In the genomic region with DNA sequence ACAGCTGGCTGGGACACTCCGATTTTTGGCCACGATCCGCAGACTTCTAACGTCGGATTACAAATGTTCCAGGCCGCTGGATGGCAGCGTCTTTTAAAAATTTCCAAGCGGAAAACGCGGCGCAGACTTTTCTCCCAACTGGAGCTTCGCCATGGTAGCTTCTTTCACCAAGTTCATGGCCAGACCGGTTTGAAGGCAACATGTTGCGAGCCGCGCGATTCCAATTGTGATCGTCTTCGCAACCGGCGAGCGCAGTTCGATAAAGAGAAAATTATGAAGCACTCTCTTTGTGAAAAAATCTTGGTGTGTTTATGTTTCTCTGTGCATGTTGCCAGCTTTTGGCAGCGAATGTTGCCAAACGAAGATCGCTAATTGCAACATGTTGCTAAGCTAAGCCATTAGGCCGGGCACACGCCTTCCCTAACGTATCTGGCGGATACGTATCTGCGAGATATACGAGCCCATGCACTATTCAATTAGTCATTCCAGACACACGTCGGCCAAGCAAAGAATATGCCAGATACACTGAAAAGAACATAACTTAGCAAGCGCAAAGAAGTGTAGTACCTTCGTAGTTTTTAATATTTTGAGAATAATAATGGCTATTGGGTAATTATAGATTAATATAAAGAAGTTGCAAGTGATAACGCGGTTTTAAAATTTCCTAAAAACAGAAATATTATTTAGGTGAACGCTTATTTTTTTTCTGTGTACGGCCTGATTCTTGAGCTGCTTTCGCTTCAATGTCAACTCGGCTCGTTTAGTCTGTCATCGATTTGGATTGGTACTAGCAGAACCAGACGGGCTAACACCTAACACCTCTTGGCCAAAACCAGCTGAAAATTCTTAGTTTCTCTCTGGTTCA, we compare ENCODE assay signal across 1 fruit fly cellular context.
TF ChIP-seq lines count a peak whose summit lies in the region.

Gene dsx-c73A, minus strand, starts transcription at position 72 of the 865 bp plus-strand sequence.

TF ChIP-seq in whole organism, embryonic, 481 proteins besides CTCF, POLR2A, EP300 and RAD21 (continued from another document and continues in another):
- TF ChIP-seq caup (GFP tag; optimal IDR thresholded peaks at IDR 0.05; lab: Kevin White, UChicago; ENCODE audit: severe bottlenecking) = no peak
- peak; percentile 89 for TF ChIP-seq Ets65A (GFP tag; lab: Kevin White, UChicago)
- 0 out of 2 replicates have a peak, but pooled peaks have one; percentile 22 for TF ChIP-seq CG17328 (GFP tag; IDR thresholded peaks at IDR 0.05; lab: Robert Waterston, UW)
- no peak for TF ChIP-seq CG31224 (GFP tag; IDR thresholded peaks at IDR 0.05; lab: Robert Waterston, UW)
- TF ChIP-seq Atf6 (GFP tag; IDR thresholded peaks at IDR 0.05; lab: Robert Waterston, UW) = no peak
- peak; percentile 60 for TF ChIP-seq Oli (tag; optimal IDR thresholded peaks at IDR 0.05; lab: Kevin White, UChicago)
- TF ChIP-seq wor (GFP tag; IDR thresholded peaks at IDR 0.05; lab: Robert Waterston, UW) = no peak
- no peak for TF ChIP-seq Tbp (GFP tag; optimal IDR thresholded peaks at IDR 0.05; lab: Kevin White, UChicago)
- TF ChIP-seq unpg (GFP tag; optimal IDR thresholded peaks at IDR 0.05; lab: Kevin White, UChicago) = peak; percentile 42
- TF ChIP-seq CG18619 (GFP tag; optimal IDR thresholded peaks at IDR 0.05; lab: Kevin White, UChicago) = peak; percentile 1
- TF ChIP-seq Rfx (GFP tag; IDR thresholded peaks at IDR 0.05; lab: Robert Waterston, UW) = no peak
- TF ChIP-seq cad (GFP tag; optimal IDR thresholded peaks at IDR 0.05; lab: Kevin White, UChicago) = no peak
- TF ChIP-seq CG17829 (tag; optimal IDR thresholded peaks at IDR 0.05; lab: Kevin White, UChicago) = peak; percentile 28
- peak; percentile 69 for TF ChIP-seq zen (tag; optimal IDR thresholded peaks at IDR 0.05; lab: Kevin White, UChicago)
- TF ChIP-seq chinmo (GFP tag; IDR thresholded peaks at IDR 0.05; lab: Robert Waterston, UW; ENCODE audit: partially characterized antibody) = peak; percentile 43; the same call in 1 of the 4 replicates
- TF ChIP-seq CG6654 (GFP tag; optimal IDR thresholded peaks at IDR 0.05; lab: Kevin White, UChicago) = peak; percentile 5
- TF ChIP-seq CG4282 (GFP tag; optimal IDR thresholded peaks at IDR 0.05; lab: Kevin White, UChicago) = no peak
- TF ChIP-seq CG15601 (tag; optimal IDR thresholded peaks at IDR 0.05; lab: Kevin White, UChicago) = peak; percentile 52
- TF ChIP-seq CG4360 (GFP tag; IDR thresholded peaks at IDR 0.05; lab: Robert Waterston, UW) = peak; percentile 29; the same call in 1 of the 2 replicates
- peak; percentile 16; the same call in 1 of the 2 replicates for TF ChIP-seq slbo (GFP tag; IDR thresholded peaks at IDR 0.05; lab: Robert Waterston, UW)
- no peak for TF ChIP-seq CG13296 (GFP tag; optimal IDR thresholded peaks at IDR 0.05; lab: Kevin White, UChicago)
- peak; percentile 6 for TF ChIP-seq CG17802 (tag; optimal IDR thresholded peaks at IDR 0.05; lab: Kevin White, UChicago)
- no peak for TF ChIP-seq CG12299 (tag; optimal IDR thresholded peaks at IDR 0.05; lab: Kevin White, UChicago)
- 0 out of 2 replicates have a peak, but pooled peaks have one; percentile 14 for TF ChIP-seq CG11696 (GFP tag; IDR thresholded peaks at IDR 0.05; lab: Robert Waterston, UW)
- TF ChIP-seq CG7357 (GFP tag; IDR thresholded peaks at IDR 0.05; lab: Robert Waterston, UW) = no peak
- no peak for TF ChIP-seq CG4328 (GFP tag; optimal IDR thresholded peaks at IDR 0.05; lab: Kevin White, UChicago)
- no peak for TF ChIP-seq CG12744 (GFP tag; optimal IDR thresholded peaks at IDR 0.05; lab: Kevin White, UChicago)
- peak; percentile 57; the same call in 2 of the 3 replicates for TF ChIP-seq zfh1 (GFP tag; IDR thresholded peaks at IDR 0.05; lab: Robert Waterston, UW)
- no peak for TF ChIP-seq Antp (GFP tag; optimal IDR thresholded peaks at IDR 0.05; lab: Kevin White, UChicago)
- TF ChIP-seq CG8290 (GFP tag; optimal IDR thresholded peaks at IDR 0.05; lab: Kevin White, UChicago) = no peak
- TF ChIP-seq CG8290 (tag; optimal IDR thresholded peaks at IDR 0.05; lab: Kevin White, UChicago) = no peak
- peak; percentile 23; the same call in 1 of the 2 replicates for TF ChIP-seq CG32772 (GFP tag; IDR thresholded peaks at IDR 0.05; lab: Robert Waterston, UW)
- TF ChIP-seq z (GFP tag; IDR thresholded peaks at IDR 0.05; lab: Robert Waterston, UW) = no peak
- no peak for TF ChIP-seq h (optimal IDR thresholded peaks at IDR 0.05; lab: Kevin White, UChicago)
- no peak for TF ChIP-seq ERR (GFP tag; optimal IDR thresholded peaks at IDR 0.05; lab: Kevin White, UChicago)
- TF ChIP-seq HLH4C (GFP tag; IDR thresholded peaks at IDR 0.05; lab: Robert Waterston, UW; ENCODE audit: partially characterized antibody) = no peak
- peak; percentile 39 for TF ChIP-seq tio (GFP tag; optimal IDR thresholded peaks at IDR 0.05; lab: Kevin White, UChicago)
- TF ChIP-seq Gsc (GFP tag; IDR thresholded peaks at IDR 0.05; lab: Robert Waterston, UW) = no peak
- TF ChIP-seq Hmx (GFP tag; optimal IDR thresholded peaks at IDR 0.05; lab: Kevin White, UChicago) = no peak
- TF ChIP-seq vvl (GFP tag; IDR thresholded peaks at IDR 0.05; lab: Robert Waterston, UW) = peak; percentile 65
- TF ChIP-seq Usf (GFP tag; optimal IDR thresholded peaks at IDR 0.05; lab: Kevin White, UChicago) = no peak
- TF ChIP-seq MBD-R2 (GFP tag; IDR thresholded peaks at IDR 0.05; lab: Robert Waterston, UW) = no peak
- no peak for TF ChIP-seq Meics (GFP tag; optimal IDR thresholded peaks at IDR 0.05; lab: Kevin White, UChicago)
- no peak for TF ChIP-seq Hand (GFP tag; optimal IDR thresholded peaks at IDR 0.05; lab: Kevin White, UChicago)
- TF ChIP-seq CG10366 (GFP tag; IDR thresholded peaks at IDR 0.05; lab: Robert Waterston, UW) = peak; percentile 34; the same call in 1 of the 2 replicates
- peak; percentile 56; the same call in 1 of the 3 replicates for TF ChIP-seq zen2 (GFP tag; IDR thresholded peaks at IDR 0.05; lab: Robert Waterston, UW; ENCODE audit: partially characterized antibody)
- peak in 1 of 2 experiments; percentile 24 for TF ChIP-seq Hr51 (GFP tag; optimal IDR thresholded peaks at IDR 0.05; lab: Kevin White, UChicago)
- no peak for TF ChIP-seq CG9215 (GFP tag; IDR thresholded peaks at IDR 0.05; lab: Robert Waterston, UW)
- peak; percentile 56 for TF ChIP-seq gem (tag; optimal IDR thresholded peaks at IDR 0.05; lab: Kevin White, UChicago)
- no peak for TF ChIP-seq trh (GFP tag; optimal IDR thresholded peaks at IDR 0.05; lab: Kevin White, UChicago)
- no peak for TF ChIP-seq chm (GFP tag; IDR thresholded peaks at IDR 0.05; lab: Robert Waterston, UW)
- peak; percentile 23 for TF ChIP-seq CG2202 (tag; optimal IDR thresholded peaks at IDR 0.05; lab: Kevin White, UChicago)
- peak; percentile 36 for TF ChIP-seq az2 (GFP tag; optimal IDR thresholded peaks at IDR 0.05; lab: Kevin White, UChicago)
- TF ChIP-seq aop (GFP tag; IDR thresholded peaks at IDR 0.05; lab: Robert Waterston, UW) = no peak
- no peak for TF ChIP-seq seq (GFP tag; IDR thresholded peaks at IDR 0.05; lab: Robert Waterston, UW)
- TF ChIP-seq CG10209 (GFP tag; optimal IDR thresholded peaks at IDR 0.05; lab: Kevin White, UChicago) = peak; percentile 18
- TF ChIP-seq dmrt99B (tag; optimal IDR thresholded peaks at IDR 0.05; lab: Kevin White, UChicago) = peak; percentile 22
- TF ChIP-seq Sox100B (GFP tag; optimal IDR thresholded peaks at IDR 0.05; lab: Kevin White, UChicago) = peak; percentile 27
- TF ChIP-seq CG7839 (tag; optimal IDR thresholded peaks at IDR 0.05; lab: Kevin White, UChicago) = peak; percentile 45
- TF ChIP-seq E2f1 (GFP tag; IDR thresholded peaks at IDR 0.05; lab: Robert Waterston, UW) = 0 out of 2 replicates have a peak, but pooled peaks have one; percentile 11
- TF ChIP-seq fd96Cb (tag; optimal IDR thresholded peaks at IDR 0.05; lab: Kevin White, UChicago) = peak; percentile 53
- TF ChIP-seq ara (GFP tag; IDR thresholded peaks at IDR 0.05; lab: Robert Waterston, UW) = peak; percentile 62; the same call in 1 of the 2 replicates
- TF ChIP-seq unc-4 (GFP tag; IDR thresholded peaks at IDR 0.05; lab: Robert Waterston, UW; ENCODE audit: partially characterized antibody) = no peak
- peak; percentile 35 for TF ChIP-seq CG13624 (GFP tag; optimal IDR thresholded peaks at IDR 0.05; lab: Kevin White, UChicago)
- TF ChIP-seq CG11504 (tag; optimal IDR thresholded peaks at IDR 0.05; lab: Kevin White, UChicago) = peak; percentile 99
- no peak for TF ChIP-seq bab2 (GFP tag; optimal IDR thresholded peaks at IDR 0.05; lab: Kevin White, UChicago)
- TF ChIP-seq CG12155 (GFP tag; optimal IDR thresholded peaks at IDR 0.05; lab: Kevin White, UChicago) = peak; percentile 3
- TF ChIP-seq CG7372 (GFP tag; IDR thresholded peaks at IDR 0.05; lab: Robert Waterston, UW) = no peak
- TF ChIP-seq ssp (GFP tag; IDR thresholded peaks at IDR 0.05; lab: Robert Waterston, UW) = peak; percentile 36; the same call in 1 of the 2 replicates
- TF ChIP-seq ems (GFP tag; optimal IDR thresholded peaks at IDR 0.05; lab: Kevin White, UChicago) = no peak
- TF ChIP-seq HmgD (GFP tag; optimal IDR thresholded peaks at IDR 0.05; lab: Kevin White, UChicago) = no peak
- TF ChIP-seq Six4 (GFP tag; optimal IDR thresholded peaks at IDR 0.05; lab: Kevin White, UChicago) = no peak
- TF ChIP-seq CG2678 (tag; optimal IDR thresholded peaks at IDR 0.05; lab: Kevin White, UChicago) = peak; percentile 35
- peak; percentile 53 for TF ChIP-seq CG10267 (tag; optimal IDR thresholded peaks at IDR 0.05; lab: Kevin White, UChicago)
- no peak for TF ChIP-seq mirr (GFP tag; optimal IDR thresholded peaks at IDR 0.05; lab: Kevin White, UChicago)
- peak; percentile 57 for TF ChIP-seq CG4424 (GFP tag; optimal IDR thresholded peaks at IDR 0.05; lab: Kevin White, UChicago)
- TF ChIP-seq Ssrp (tag; optimal IDR thresholded peaks at IDR 0.05; lab: Kevin White, UChicago) = peak; percentile 46
- peak; percentile 45 for TF ChIP-seq zf30C (GFP tag; optimal IDR thresholded peaks at IDR 0.05; lab: Kevin White, UChicago)
- no peak for TF ChIP-seq Poxn (GFP tag; IDR thresholded peaks at IDR 0.05; lab: Robert Waterston, UW)
- peak in 1 of 2 experiments; percentile 27 for TF ChIP-seq chif (GFP tag; optimal IDR thresholded peaks at IDR 0.05; lab: Kevin White, UChicago)
- no peak for TF ChIP-seq pan (optimal IDR thresholded peaks at IDR 0.05; lab: Kevin White, UChicago)
- TF ChIP-seq pan (GFP tag; optimal IDR thresholded peaks at IDR 0.05 in 1 of 2, IDR thresholded peaks at IDR 0.05 in 1 of 2) = peak in 1 of 2 experiments; percentile 27
- TF ChIP-seq CG4730 (GFP tag; IDR thresholded peaks at IDR 0.05; lab: Robert Waterston, UW) = peak; percentile 29; the same call in 1 of the 2 replicates
- TF ChIP-seq Ravus (GFP tag; IDR thresholded peaks at IDR 0.05; lab: Robert Waterston, UW) = no peak
- peak; percentile 28 for TF ChIP-seq CG17359 (tag; optimal IDR thresholded peaks at IDR 0.05; lab: Kevin White, UChicago)
- peak; percentile 4 for TF ChIP-seq Hsf (GFP tag; optimal IDR thresholded peaks at IDR 0.05; lab: Kevin White, UChicago)
- TF ChIP-seq ttk (GFP tag; IDR thresholded peaks at IDR 0.05; lab: Robert Waterston, UW) = 0 out of 2 replicates have a peak, but pooled peaks have one; percentile 28
- TF ChIP-seq Spps (tag; optimal IDR thresholded peaks at IDR 0.05; lab: Kevin White, UChicago) = peak; percentile 10
- peak; percentile 74 for TF ChIP-seq Blimp-1 (GFP tag; optimal IDR thresholded peaks at IDR 0.05; lab: Kevin White, UChicago)
- no peak for TF ChIP-seq fru (optimal IDR thresholded peaks at IDR 0.05; lab: Kevin White, UChicago)
- peak; percentile 1 for TF ChIP-seq CG15269 (tag; optimal IDR thresholded peaks at IDR 0.05; lab: Kevin White, UChicago)
- TF ChIP-seq CG1602 (GFP tag; optimal IDR thresholded peaks at IDR 0.05; lab: Kevin White, UChicago) = peak; percentile 32
- no peak for TF ChIP-seq gro (GFP tag; optimal IDR thresholded peaks at IDR 0.05; lab: Kevin White, UChicago)
- TF ChIP-seq CG11456 (GFP tag; IDR thresholded peaks at IDR 0.05; lab: Robert Waterston, UW) = 0 out of 3 replicates have a peak, but pooled peaks have one; percentile 17
- TF ChIP-seq MESR4 (GFP tag; optimal IDR thresholded peaks at IDR 0.05; lab: Kevin White, UChicago) = no peak
- TF ChIP-seq prd (optimal IDR thresholded peaks at IDR 0.05; lab: Kevin White, UChicago) = no peak
- peak; percentile 60; the same call in 2 of the 3 replicates for TF ChIP-seq prd (GFP tag; IDR thresholded peaks at IDR 0.05; lab: Robert Waterston, UW)
- TF ChIP-seq bowl (GFP tag; IDR thresholded peaks at IDR 0.05; lab: Robert Waterston, UW) = no peak
- TF ChIP-seq phol (tag; optimal IDR thresholded peaks at IDR 0.05; lab: Kevin White, UChicago) = peak; percentile 47
- peak; percentile 97 for TF ChIP-seq CG2199 (GFP tag; IDR thresholded peaks at IDR 0.05; lab: Robert Waterston, UW)
- TF ChIP-seq CG11093 (GFP tag; IDR thresholded peaks at IDR 0.05; lab: Robert Waterston, UW) = 0 out of 3 replicates have a peak, but pooled peaks have one; percentile 12
- 0 out of 2 replicates have a peak, but pooled peaks have one; percentile 20 for TF ChIP-seq ranshi (GFP tag; IDR thresholded peaks at IDR 0.05; lab: Robert Waterston, UW)
- TF ChIP-seq CG17568 (GFP tag; optimal IDR thresholded peaks at IDR 0.05; lab: Kevin White, UChicago) = no peak
- TF ChIP-seq CG18599 (GFP tag; optimal IDR thresholded peaks at IDR 0.05; lab: Kevin White, UChicago) = no peak
- TF ChIP-seq ci (GFP tag; IDR thresholded peaks at IDR 0.05; lab: Robert Waterston, UW) = peak; percentile 49; the same call in 2 of the 3 replicates
- peak; percentile 46; the same call in 1 of the 2 replicates for TF ChIP-seq CG6689 (GFP tag; IDR thresholded peaks at IDR 0.05; lab: Robert Waterston, UW)
- TF ChIP-seq Awh (GFP tag; IDR thresholded peaks at IDR 0.05; lab: Robert Waterston, UW) = 0 out of 2 replicates have a peak, but pooled peaks have one; percentile 37
- no peak for TF ChIP-seq CG18011 (GFP tag; optimal IDR thresholded peaks at IDR 0.05; lab: Kevin White, UChicago)
- TF ChIP-seq CG8765 (GFP tag; IDR thresholded peaks at IDR 0.05; lab: Robert Waterston, UW) = no peak
- peak; percentile 51 for TF ChIP-seq CG12391 (tag; optimal IDR thresholded peaks at IDR 0.05; lab: Kevin White, UChicago)
- TF ChIP-seq gcm2 (GFP tag; optimal IDR thresholded peaks at IDR 0.05; lab: Kevin White, UChicago) = no peak
- peak; percentile 5 for TF ChIP-seq oc (tag; optimal IDR thresholded peaks at IDR 0.05; lab: Kevin White, UChicago)
- peak; percentile 10; the same call in 1 of the 2 replicates for TF ChIP-seq H2.0 (GFP tag; IDR thresholded peaks at IDR 0.05; lab: Robert Waterston, UW)
- TF ChIP-seq Asciz (GFP tag; optimal IDR thresholded peaks at IDR 0.05; lab: Kevin White, UChicago) = no peak
- no peak for TF ChIP-seq Camta (GFP tag; optimal IDR thresholded peaks at IDR 0.05; lab: Kevin White, UChicago)
- TF ChIP-seq sens (GFP tag; lab: Kevin White, UChicago) = peak; percentile 90
- TF ChIP-seq row (GFP tag; IDR thresholded peaks at IDR 0.05; lab: Robert Waterston, UW) = peak; percentile 52; the same call in 2 of the 3 replicates
- TF ChIP-seq ewg (GFP tag; optimal IDR thresholded peaks at IDR 0.05; lab: Kevin White, UChicago) = peak; percentile 10
